Worm (Caenorhabditis elegans): Measurements from ENCODE around the gene T10B5.8.
A peak's percentile ranks its signal among the peaks of the same experiment; 100 is the strongest.

The T10B5.8 gene

DNA sequence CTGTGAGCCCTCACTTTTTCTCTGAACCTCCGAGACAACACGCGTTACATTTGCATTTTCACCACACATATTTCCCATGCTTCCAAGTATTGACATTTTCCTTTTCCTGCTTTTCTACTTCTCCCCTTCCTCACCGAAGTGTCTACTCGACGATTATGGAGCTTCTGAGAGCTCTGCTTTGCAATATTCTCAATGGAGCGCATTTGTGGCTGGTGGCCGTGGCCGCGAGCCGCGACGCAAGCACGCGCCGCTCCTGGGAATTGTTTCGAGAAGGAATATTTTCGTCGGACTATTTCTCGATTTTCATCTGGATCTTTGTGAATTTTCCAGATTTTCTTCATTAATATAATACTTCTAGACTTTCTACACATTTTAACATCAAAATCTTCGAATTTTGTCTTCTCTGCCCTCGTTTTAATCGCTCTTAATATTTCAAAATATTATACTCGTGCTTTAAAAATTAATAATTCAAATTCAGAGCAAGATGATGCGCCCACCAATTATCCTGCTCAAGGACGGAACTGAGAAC is 30.0 kb downstream of the T10B5.8 start, which contains the start of the genes T10B5.4 and cct-7:
Gene T10B5.4, minus strand, starts transcription at position 40 of the 529 bp plus-strand sequence.
Gene cct-7, plus strand, starts transcription at position 479 of the 529 bp plus-strand sequence.
- TF ChIP-seq unc-62 (GFP tag; optimal IDR thresholded peaks at IDR 0.05), result peak; percentile 58
- TF ChIP-seq B0336.3 (GFP tag; IDR thresholded peaks at IDR 0.05), result peak; percentile 86
- no peak for TF ChIP-seq F57C9.4 (tag; optimal IDR thresholded peaks at IDR 0.05)
- TF ChIP-seq bed-2 (GFP tag; IDR thresholded peaks at IDR 0.05), result 0 out of 2 replicates have a peak, but pooled peaks have one; percentile 37
- TF ChIP-seq Y95B8A.8 (GFP tag; IDR thresholded peaks at IDR 0.05), result no peak
- peak; percentile 79 for TF ChIP-seq pbrm-1 (GFP tag; IDR thresholded peaks at IDR 0.05)
- TF ChIP-seq lir-1 (GFP tag; conservative IDR thresholded peaks at IDR 0.05), result 0 out of 2 replicates have a peak, but pooled peaks have one; percentile 25
- TF ChIP-seq F49E8.2 (tag; optimal IDR thresholded peaks at IDR 0.05; ENCODE audit: insufficient read depth), result peak; percentile 73
- TF ChIP-seq mes-4 (tag; optimal IDR thresholded peaks at IDR 0.05), result no peak
- TF ChIP-seq K12H6.12 (tag; optimal IDR thresholded peaks at IDR 0.05), result peak; percentile 92
- peak; percentile 79 for TF ChIP-seq lin-54 (GFP tag; optimal IDR thresholded peaks at IDR 0.05)
- TF ChIP-seq let-607 (tag; optimal IDR thresholded peaks at IDR 0.05), result peak; percentile 42 to 66
- TF ChIP-seq ztf-22 (GFP tag; optimal IDR thresholded peaks at IDR 0.05), result no peak
- no peak; the same call in 1 of the 2 replicates for TF ChIP-seq C06A6.2 (GFP tag; conservative IDR thresholded peaks at IDR 0.05)
- TF ChIP-seq madf-10 (tag; optimal IDR thresholded peaks at IDR 0.05), result peak; percentile 59
- TF ChIP-seq F23B12.7 (tag; optimal IDR thresholded peaks at IDR 0.05; ENCODE audit: insufficient read depth), result peak; percentile 56
- peak; percentile 90 for TF ChIP-seq ztf-25 (GFP tag; IDR thresholded peaks at IDR 0.05)
- peak; percentile 73; the same call in 1 of the 2 replicates for TF ChIP-seq ztf-28 (GFP tag; IDR thresholded peaks at IDR 0.05)
- TF ChIP-seq F33H1.4 (GFP tag; IDR thresholded peaks at IDR 0.05), result peak; percentile 29; the same call in 1 of the 2 replicates
- peak; percentile 59 for TF ChIP-seq madf-6 (GFP tag; IDR thresholded peaks at IDR 0.05)
- TF ChIP-seq aptf-2 (GFP tag; conservative IDR thresholded peaks at IDR 0.05), result peak; percentile 85
- no peak for TF ChIP-seq nhr-27 (tag; optimal IDR thresholded peaks at IDR 0.05)
- no peak for TF ChIP-seq mel-28 (tag; optimal IDR thresholded peaks at IDR 0.05; ENCODE audit: borderline replicate concordance)
- TF ChIP-seq gei-17 (GFP tag; optimal IDR thresholded peaks at IDR 0.05), result no peak
- 0 out of 2 replicates have a peak, but pooled peaks have one; percentile 21 for TF ChIP-seq nfyb-1 (GFP tag; IDR thresholded peaks at IDR 0.05)
- TF ChIP-seq die-1 (tag; optimal IDR thresholded peaks at IDR 0.05), result peak; percentile 34
- TF ChIP-seq K11D2.4 (GFP tag; IDR thresholded peaks at IDR 0.05), result peak; percentile 75; the same call in 1 of the 2 replicates
- TF ChIP-seq nhr-120 (GFP tag; IDR thresholded peaks at IDR 0.05), result no peak
- no peak for TF ChIP-seq cebp-2 (GFP tag; IDR thresholded peaks at IDR 0.05)
- TF ChIP-seq nhr-179 (tag; optimal IDR thresholded peaks at IDR 0.05), result no peak
- no peak for TF ChIP-seq madf-8 (GFP tag; conservative IDR thresholded peaks at IDR 0.05)
- TF ChIP-seq repo-1 (tag; optimal IDR thresholded peaks at IDR 0.05), result peak; percentile 13
- peak; percentile 75 for TF ChIP-seq B0019.2 (GFP tag; conservative IDR thresholded peaks at IDR 0.05)
- no peak for TF ChIP-seq Y53F4B.3 (GFP tag; IDR thresholded peaks at IDR 0.05)
- TF ChIP-seq ZK185.1 (tag; optimal IDR thresholded peaks at IDR 0.05; ENCODE audit: poor library complexity, severe bottlenecking), result peak; percentile 43
- peak; percentile 13 for TF ChIP-seq lsy-27 (tag; optimal IDR thresholded peaks at IDR 0.05; ENCODE audit: borderline replicate concordance, insufficient read depth)
- TF ChIP-seq ceh-91 (GFP tag; IDR thresholded peaks at IDR 0.05), result peak; percentile 68
- TF ChIP-seq let-526 (GFP tag; IDR thresholded peaks at IDR 0.05), result peak; percentile 47; the same call in 1 of the 2 replicates
- peak; percentile 69 for TF ChIP-seq attf-3 (GFP tag; conservative IDR thresholded peaks at IDR 0.05)
- peak; percentile 72 for TF ChIP-seq egrh-3 (GFP tag; IDR thresholded peaks at IDR 0.05)
- TF ChIP-seq ztf-6 (GFP tag; IDR thresholded peaks at IDR 0.05), result 0 out of 2 replicates have a peak, but pooled peaks have one; percentile 33
- peak; percentile 90 for TF ChIP-seq ztf-18 (tag; optimal IDR thresholded peaks at IDR 0.05)
- no peak for TF ChIP-seq snpc-1.1 (tag; optimal IDR thresholded peaks at IDR 0.05; ENCODE audit: insufficient read depth)
- peak; percentile 63 for TF ChIP-seq chd-7 (tag; optimal IDR thresholded peaks at IDR 0.05)
- TF ChIP-seq ama-1 (optimal IDR thresholded peaks at IDR 0.05), result no peak
- no peak for TF ChIP-seq ama-1 (GFP tag; optimal IDR thresholded peaks at IDR 0.05)
- TF ChIP-seq athp-1 (tag; optimal IDR thresholded peaks at IDR 0.05), result peak; percentile 90

Data from whole organism, young adult.